Fruit fly (Drosophila melanogaster): ENCODE results near the gene CG34253.

DNA sequence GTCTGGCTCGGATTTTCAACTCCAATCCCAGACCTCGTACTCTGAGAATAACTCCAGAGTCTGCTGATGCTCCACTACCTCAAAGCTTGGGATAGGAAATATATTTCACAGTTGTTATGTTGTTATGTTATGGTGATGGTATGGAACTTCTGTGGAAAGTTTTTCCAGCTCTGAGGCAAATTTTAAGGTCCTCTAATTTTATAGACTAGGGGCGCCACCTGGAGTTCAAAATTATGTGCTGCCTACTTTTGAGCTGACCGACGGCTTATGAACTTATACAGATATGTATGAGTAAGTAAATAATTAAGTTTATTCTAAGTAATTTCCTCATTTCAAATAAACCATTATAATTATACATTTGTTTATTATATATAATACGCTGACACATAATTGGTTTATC, 3.7 kb downstream of the CG34253 start:
- no peak for TF ChIP-seq cnc (optimal IDR thresholded peaks at IDR 0.05)
- no peak for TF ChIP-seq ovo (GFP tag; optimal IDR thresholded peaks at IDR 0.05)
- no peak for TF ChIP-seq CG33017 (tag; optimal IDR thresholded peaks at IDR 0.05)
- no peak for TF ChIP-seq Clk (GFP tag; optimal IDR thresholded peaks at IDR 0.05)
- no peak for TF ChIP-seq Mnt (GFP tag; optimal IDR thresholded peaks at IDR 0.05)
- no peak for TF ChIP-seq CG7101 (tag; optimal IDR thresholded peaks at IDR 0.05)
- TF ChIP-seq CG1620 (GFP tag; optimal IDR thresholded peaks at IDR 0.05), result no peak

All from whole organism, adult.